Worm (Caenorhabditis elegans) whole organism, mixed stage, embryonic: ENCODE results near the gene str-146.
A peak's percentile ranks its signal among the peaks of the same experiment; 100 is the strongest.

Experiments
- M03D4.4 ChIP-seq: sonication (generic microtip); optimal IDR thresholded peaks from 2 replicates; lab custom pipeline; 2017; ENCODE audit warnings: mild to moderate bottlenecking, missing genetic modification characterization, missing compliant biosample characterization
- bed-3 ChIP-seq: fragments of 200-800 bp; sonication (Bioruptor generic); optimal IDR thresholded peaks from 3 replicates; lab custom pipeline; 2018; ENCODE audit warnings: mild to moderate bottlenecking, missing genetic modification characterization, moderate library complexity, missing compliant biosample characterization
- blmp-1 ChIP-seq: fragments of 150-350 bp; optimal IDR thresholded peaks from 2 replicates; lab custom pipeline; 2014; ENCODE audit warnings: missing biosample characterization, missing genetic modification characterization
- ceh-39 ChIP-seq: fragments of 150-350 bp; optimal IDR thresholded peaks from 2 replicates; lab custom pipeline; 2014; ENCODE audit warnings: missing biosample characterization, missing genetic modification characterization
- ceh-43 ChIP-seq: fragments of 200-800 bp; sonication (Bioruptor generic); optimal IDR thresholded peaks from 2 replicates; lab custom pipeline; 2018; ENCODE audit warnings: mild to moderate bottlenecking, missing genetic modification characterization, moderate library complexity, missing compliant biosample characterization
- ceh-83 ChIP-seq: fragments of 200-800 bp; sonication (Bioruptor generic); optimal IDR thresholded peaks from 2 replicates; lab custom pipeline; 2018; ENCODE audit warnings: mild to moderate bottlenecking, missing genetic modification characterization, missing compliant biosample characterization
- ces-1 ChIP-seq: fragments of 150-350 bp; optimal IDR thresholded peaks from 2 replicates; lab custom pipeline; 2014; ENCODE audit warnings: missing biosample characterization, missing genetic modification reagents, missing genetic modification characterization
- cnd-1 ChIP-seq: fragments of 200-800 bp; sonication (Bioruptor generic); optimal IDR thresholded peaks from 2 replicates; lab custom pipeline; 2018; ENCODE audit warnings: mild to moderate bottlenecking, missing genetic modification characterization, missing compliant biosample characterization
- drap-1 ChIP-seq: fragments of 200-800 bp; sonication (Bioruptor generic); optimal IDR thresholded peaks from 3 replicates; lab custom pipeline; 2018; ENCODE audit warnings: mild to moderate bottlenecking, missing genetic modification characterization, missing compliant biosample characterization
- elt-1 ChIP-seq: sonication (generic microtip); optimal IDR thresholded peaks from 2 replicates; lab custom pipeline; 2017; ENCODE audit warnings: missing genetic modification characterization, mild to moderate bottlenecking, missing compliant biosample characterization, antibody characterized with exemption, moderate library complexity, borderline replicate concordance; ENCODE audit not compliant: insufficient read depth
- elt-3 ChIP-seq: fragments of 150-350 bp; optimal IDR thresholded peaks from 2 replicates; lab custom pipeline; 2014; ENCODE audit warnings: missing biosample characterization, missing genetic modification characterization
- flh-1 ChIP-seq: fragments of 200-800 bp; sonication (Bioruptor generic); optimal IDR thresholded peaks from 2 replicates; lab custom pipeline; 2018; ENCODE audit warnings: mild to moderate bottlenecking, missing genetic modification characterization, moderate library complexity, missing compliant biosample characterization
- ham-2 ChIP-seq: fragments of 200-800 bp; sonication (Bioruptor generic); optimal IDR thresholded peaks from 2 replicates; lab custom pipeline; 2018; ENCODE audit warnings: mild to moderate bottlenecking, missing genetic modification characterization, missing compliant biosample characterization
- lin-13 ChIP-seq: fragments of 150-350 bp; optimal IDR thresholded peaks from 2 replicates; lab custom pipeline; 2014; ENCODE audit warnings: missing biosample characterization, missing genetic modification characterization
- lin-32 ChIP-seq: fragments of 200-800 bp; sonication (Bioruptor generic); optimal IDR thresholded peaks from 2 replicates; lab custom pipeline; 2018; ENCODE audit warnings: mild to moderate bottlenecking, missing genetic modification characterization, missing compliant biosample characterization
- lsy-2 ChIP-seq: fragments of 150-350 bp; optimal IDR thresholded peaks from 2 replicates; lab custom pipeline; 2014; ENCODE audit warnings: missing biosample characterization, missing genetic modification characterization
- mab-5 ChIP-seq: fragments of 150-350 bp; optimal IDR thresholded peaks from 2 replicates; lab custom pipeline; 2014; ENCODE audit warnings: missing biosample characterization, missing genetic modification characterization
- mep-1 ChIP-seq: fragments of 150-350 bp; optimal IDR thresholded peaks from 2 replicates; lab custom pipeline; 2017; ENCODE audit warnings: missing biosample characterization, missing genetic modification reagents, missing genetic modification characterization, inconsistent platforms
- mls-2 ChIP-seq: sonication (generic microtip); optimal IDR thresholded peaks from 2 replicates; lab custom pipeline; 2016; ENCODE audit warnings: mild to moderate bottlenecking, missing genetic modification characterization, moderate library complexity, missing compliant biosample characterization
- nhr-12 ChIP-seq: fragments of 150-350 bp; optimal IDR thresholded peaks from 2 replicates; lab custom pipeline; 2014; ENCODE audit warnings: missing biosample characterization, missing genetic modification characterization
- nhr-2 ChIP-seq: fragments of 150-350 bp; optimal IDR thresholded peaks from 2 replicates; lab custom pipeline; 2014; ENCODE audit warnings: missing biosample characterization, missing genetic modification characterization
- nhr-237 ChIP-seq: fragments of 150-350 bp; optimal IDR thresholded peaks from 2 replicates; lab custom pipeline; 2014; ENCODE audit warnings: missing biosample characterization, missing genetic modification characterization
- nhr-28 ChIP-seq: fragments of 150-350 bp; optimal IDR thresholded peaks from 2 replicates; lab custom pipeline; 2014; ENCODE audit warnings: missing biosample characterization, missing genetic modification characterization
- nhr-76 ChIP-seq: sonication (generic microtip); optimal IDR thresholded peaks from 2 replicates; lab custom pipeline; 2017; ENCODE audit warnings: missing biosample characterization, missing genetic modification characterization
- pha-4 ChIP-seq: fragments of 150-350 bp; optimal IDR thresholded peaks from 2 replicates; lab custom pipeline; 2018; ENCODE audit warnings: missing biosample characterization, missing genetic modification reagents, missing genetic modification characterization
- sem-2 ChIP-seq: fragments of 200-800 bp; sonication (Bioruptor generic); optimal IDR thresholded peaks from 2 replicates; lab custom pipeline; 2018; ENCODE audit warnings: mild to moderate bottlenecking, missing genetic modification characterization, missing compliant biosample characterization
- snpc-4 ChIP-seq: fragments of 150-350 bp; optimal IDR thresholded peaks from 2 replicates; lab custom pipeline; 2014; ENCODE audit warnings: missing biosample characterization, missing genetic modification characterization
- tbx-8 ChIP-seq: fragments of 200-800 bp; sonication (Bioruptor generic); optimal IDR thresholded peaks from 2 replicates; lab custom pipeline; 2018; ENCODE audit warnings: mild to moderate bottlenecking, missing genetic modification characterization, moderate library complexity, missing compliant biosample characterization
- unc-120 ChIP-seq: sonication (generic microtip); optimal IDR thresholded peaks from 2 replicates; lab custom pipeline; 2017; ENCODE audit warnings: missing genetic modification characterization, missing compliant biosample characterization; ENCODE audit not compliant: poor library complexity, severe bottlenecking
- unc-39 ChIP-seq: fragments of 150-350 bp; optimal IDR thresholded peaks from 2 replicates; lab custom pipeline; 2014; ENCODE audit warnings: missing biosample characterization, missing genetic modification characterization
- unc-62 ChIP-seq: fragments of 150-350 bp; optimal IDR thresholded peaks from 2 replicates; lab custom pipeline; 2014; ENCODE audit warnings: missing biosample characterization, missing genetic modification reagents, missing genetic modification characterization
- zip-8 ChIP-seq: fragments of 150-350 bp; optimal IDR thresholded peaks from 2 replicates; lab custom pipeline; 2014; ENCODE audit warnings: missing biosample characterization, missing genetic modification characterization
- ztf-11 ChIP-seq: fragments of 150-350 bp; optimal IDR thresholded peaks from 2 replicates; lab custom pipeline; 2014; ENCODE audit warnings: missing biosample characterization, missing genetic modification characterization

str-146 gene

ce11 chrV:8130149-8130661, 34.9 kb upstream of the str-146 start, which contains the start of gene snap-1:
snap-1 (plus strand) TSS chrV:8130611.
- TF ChIP-seq ceh-43 (no peak), nhr-76 (tag; lab: Kevin White, UChicago) (no peak), mep-1 (tag; lab: Kevin White, UChicago) (peak; percentile 58), elt-3 (tag; lab: Kevin White, UChicago) (no peak), nhr-12 (no peak), pha-4 (tag; lab: Kevin White, UChicago) (peak; percentile 21), zip-8 (tag; lab: Kevin White, UChicago) (no peak), lsy-2 (tag; lab: Kevin White, UChicago) (no peak), ceh-39 (tag; lab: Kevin White, UChicago) (no peak), ceh-83 (GFP tag; lab: Kevin White, UChicago) (no peak), snpc-4 (no peak), mab-5 (tag; lab: Kevin White, UChicago) (no peak), drap-1 (no peak), ztf-11 (no peak), ces-1 (peak; percentile 52), tbx-8 (GFP tag; lab: Kevin White, UChicago) (no peak), bed-3 (no peak), lin-32 (GFP tag; lab: Kevin White, UChicago) (no peak)

- TF ChIP-seq cnd-1 = no peak
- TF ChIP-seq mls-2 = no peak
- no peak for TF ChIP-seq unc-62 (GFP tag; lab: Kevin White, UChicago)
- TF ChIP-seq ceh-43 = peak; percentile 47
- TF ChIP-seq elt-3 (tag; lab: Kevin White, UChicago) = no peak
- TF ChIP-seq unc-120 (tag; lab: Kevin White, UChicago) = no peak
- TF ChIP-seq sem-2 = no peak
- no peak for TF ChIP-seq tbx-8 (GFP tag; lab: Kevin White, UChicago)
Measured at ce11 chrV:8129719-8130118, 34.4 kb upstream of the str-146 start.

ce11 chrV:8129252-8129651, 34.0 kb upstream of the str-146 start, which contains the start of gene spr-1:
spr-1 (minus strand) TSS chrV:8129352.
- no peak for TF ChIP-seq ceh-39 (tag; lab: Kevin White, UChicago)
- TF ChIP-seq elt-1 (tag; lab: Kevin White, UChicago) = no peak
- no peak for TF ChIP-seq zip-8 (tag; lab: Kevin White, UChicago)
- no peak for TF ChIP-seq ceh-43
- no peak for TF ChIP-seq lin-32 (GFP tag; lab: Kevin White, UChicago)
- no peak for TF ChIP-seq tbx-8 (GFP tag; lab: Kevin White, UChicago)
- TF ChIP-seq mab-5 (tag; lab: Kevin White, UChicago) = no peak
- no peak for TF ChIP-seq nhr-28 (tag; lab: Kevin White, UChicago)
- TF ChIP-seq cnd-1 = no peak
- no peak for TF ChIP-seq ztf-11
- TF ChIP-seq unc-39 (tag; lab: Kevin White, UChicago) = no peak

ce11 chrV:8123384-8123783, 28.1 kb upstream of the str-146 start, which contains the start of gene D1014.5:
D1014.5 (plus strand) TSS chrV:8123684.
- no peak for TF ChIP-seq unc-120 (tag; lab: Kevin White, UChicago)
- no peak for TF ChIP-seq zip-8 (tag; lab: Kevin White, UChicago)
- no peak for TF ChIP-seq blmp-1 (tag; lab: Kevin White, UChicago)
- TF ChIP-seq ham-2 (GFP tag; lab: Kevin White, UChicago) = no peak
- TF ChIP-seq ceh-83 (GFP tag; lab: Kevin White, UChicago) = no peak
- no peak for TF ChIP-seq lin-32 (GFP tag; lab: Kevin White, UChicago)
- TF ChIP-seq nhr-237 = no peak
- TF ChIP-seq mab-5 (tag; lab: Kevin White, UChicago) = no peak
- TF ChIP-seq nhr-12 = no peak
- TF ChIP-seq unc-39 (tag; lab: Kevin White, UChicago) = no peak
- no peak for TF ChIP-seq tbx-8 (GFP tag; lab: Kevin White, UChicago)
- no peak for TF ChIP-seq M03D4.4 (tag; lab: Kevin White, UChicago)

ce11 chrV:8120868-8121267, 25.6 kb upstream of the str-146 start, which contains the start of gene D1014.6:
D1014.6 (plus strand) TSS chrV:8121168.
- TF ChIP-seq ceh-83 (GFP tag; lab: Kevin White, UChicago) (no peak), lin-13 (no peak), M03D4.4 (tag; lab: Kevin White, UChicago) (no peak), flh-1 (no peak), mls-2 (no peak), mab-5 (tag; lab: Kevin White, UChicago) (no peak), ceh-39 (tag; lab: Kevin White, UChicago) (no peak), nhr-76 (tag; lab: Kevin White, UChicago) (no peak), tbx-8 (GFP tag; lab: Kevin White, UChicago) (no peak), lsy-2 (tag; lab: Kevin White, UChicago) (no peak), ham-2 (GFP tag; lab: Kevin White, UChicago) (no peak), nhr-28 (tag; lab: Kevin White, UChicago) (no peak), nhr-2 (tag; lab: Kevin White, UChicago) (no peak), bed-3 (no peak), nhr-12 (no peak), elt-3 (tag; lab: Kevin White, UChicago) (no peak)
